Worm (Caenorhabditis elegans): Measurements from ENCODE around the gene C13A2.3.
"Not testable (repeated sequence)": the region's sequence is repeated elsewhere in the genome, so short reads cannot be mapped to it uniquely, and the experiment has no call there.

The C13A2.3 gene

DNA sequence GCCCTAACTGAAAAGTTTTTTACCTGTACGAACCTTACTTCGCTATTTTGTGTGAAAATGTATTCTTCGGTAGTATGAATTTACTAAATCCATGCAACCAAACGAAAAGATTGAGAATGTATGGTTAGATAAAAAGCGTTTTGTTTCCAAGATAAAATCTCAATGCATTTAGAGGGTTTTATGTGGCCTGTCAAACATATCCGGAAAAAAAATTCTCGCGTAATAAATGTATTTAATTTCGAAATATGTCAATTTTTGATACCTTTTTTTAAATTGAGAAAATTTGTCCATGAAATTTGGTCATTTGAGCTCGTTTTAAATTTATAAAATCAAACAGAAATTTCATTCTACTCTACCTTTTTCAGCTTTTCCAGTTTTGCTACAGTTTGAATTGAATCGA is 13.1 kb downstream of the C13A2.3 start, which contains the start of gene F07G11.4:
F07G11.4 (minus strand) TSS at position 101 of the 400 bp plus-strand sequence.
- TF ChIP-seq unc-62 (GFP tag; optimal IDR thresholded peaks at IDR 0.05), result no peak

ce11 chrV:7297263-7297662 is 15.1 kb downstream of the C13A2.3 start, which contains the start of gene srj-32:
Gene srj-32, minus strand, starts transcription at chrV:7297363.
- no peak for TF ChIP-seq unc-62 (GFP tag; optimal IDR thresholded peaks at IDR 0.05)

DNA sequence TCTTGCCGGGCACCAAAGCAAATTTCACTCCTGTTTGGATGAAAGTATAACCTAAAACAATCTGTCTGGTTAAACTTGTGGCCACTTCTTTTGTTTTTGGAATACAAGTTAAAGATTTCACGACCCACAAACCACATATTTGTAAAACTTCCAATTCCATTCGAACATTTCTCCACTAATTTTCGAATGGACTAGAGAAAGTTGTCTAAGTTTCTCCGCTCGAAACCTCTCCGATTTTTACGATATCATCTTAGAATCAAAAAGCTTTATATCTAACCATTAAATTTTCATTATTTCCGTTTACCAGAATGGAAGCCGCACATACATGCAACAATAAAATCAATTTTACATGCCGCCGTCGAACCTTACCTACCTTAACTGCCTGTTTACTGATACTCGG is 16.3 kb downstream of the C13A2.3 start, which contains the start of gene F07G11.3:
F07G11.3 (plus strand) TSS at position 301 of the 400 bp plus-strand sequence.
- no peak for TF ChIP-seq unc-62 (GFP tag; optimal IDR thresholded peaks at IDR 0.05)

DNA sequence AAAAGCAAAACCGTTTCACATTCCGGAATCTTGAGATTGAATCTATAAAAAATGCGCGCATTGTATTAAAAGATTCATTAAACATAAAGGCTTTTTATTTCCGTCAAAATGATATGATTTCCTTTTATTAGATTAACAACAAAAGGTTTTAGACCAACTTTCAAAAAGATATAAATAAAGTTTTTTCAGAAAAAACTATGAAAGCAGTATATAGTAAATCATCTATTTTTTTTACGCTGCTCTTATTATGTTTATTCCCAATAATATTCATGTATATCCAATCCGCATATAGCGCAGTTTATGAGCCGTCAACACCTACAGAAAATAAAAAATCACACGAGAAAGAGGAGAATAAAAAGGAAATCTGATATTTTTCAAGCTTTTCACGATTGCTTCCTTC is 22.4 kb downstream of the C13A2.3 start, which contains the start of gene F07G11.2:
F07G11.2 (plus strand) TSS at position 301 of the 400 bp plus-strand sequence.
- TF ChIP-seq unc-62 (GFP tag; optimal IDR thresholded peaks at IDR 0.05), result not testable (repeated sequence)

- TF ChIP-seq unc-62 (GFP tag; optimal IDR thresholded peaks at IDR 0.05), result no peak
These were observed 25.0 kb downstream of the C13A2.3 start, which contains the start of gene F07G11.1 for ce11 chrV:7307089-7307488. Gene F07G11.1, plus strand, starts transcription at chrV:7307389.

ce11 chrV:7313233-7313632 is 31.1 kb downstream of the C13A2.3 start, which contains the start of gene srx-6:
Gene srx-6, minus strand, starts transcription at chrV:7313333.
- no peak for TF ChIP-seq unc-62 (GFP tag; optimal IDR thresholded peaks at IDR 0.05)

DNA sequence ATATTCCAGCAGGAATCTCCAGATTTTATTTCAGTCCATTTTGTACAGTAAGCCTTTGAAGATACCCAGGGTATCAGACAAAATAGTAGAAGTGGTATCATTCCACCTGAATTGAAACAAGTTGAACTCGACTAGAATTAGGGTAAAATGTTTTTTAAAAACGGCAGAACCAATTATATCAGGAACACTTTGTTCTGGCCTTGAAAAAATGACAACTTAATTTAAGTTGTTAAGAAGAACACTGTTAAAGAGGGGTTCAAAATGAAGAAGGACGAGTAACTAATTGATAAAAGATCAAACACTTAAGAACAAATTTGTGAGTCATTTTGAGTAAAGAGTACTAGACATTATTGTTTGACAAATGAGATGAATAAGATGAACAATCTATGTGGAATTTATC is 38.8 kb downstream of the C13A2.3 start, which contains the start of gene lmd-4:
lmd-4 (minus strand) TSS at position 101 of the 400 bp plus-strand sequence.
- no peak for TF ChIP-seq unc-62 (GFP tag; optimal IDR thresholded peaks at IDR 0.05)

ce11 chrV:7321915-7322314 is 39.8 kb downstream of the C13A2.3 start, which contains the start of gene F10G2.10:
Gene F10G2.10, plus strand, starts transcription at chrV:7322215.
- TF ChIP-seq unc-62 (GFP tag; optimal IDR thresholded peaks at IDR 0.05), result no peak

ce11 chrV:7325285-7325684 is 43.1 kb downstream of the C13A2.3 start, which contains the start of gene srx-92:
Gene srx-92, minus strand, starts transcription at chrV:7325385.
- TF ChIP-seq unc-62 (GFP tag; optimal IDR thresholded peaks at IDR 0.05), result no peak

ce11 chrV:7326928-7327327 is 44.8 kb downstream of the C13A2.3 start, which contains the start of gene F10G2.4:
Gene F10G2.4, plus strand, starts transcription at chrV:7327228.
- no peak for TF ChIP-seq unc-62 (GFP tag; optimal IDR thresholded peaks at IDR 0.05)

DNA sequence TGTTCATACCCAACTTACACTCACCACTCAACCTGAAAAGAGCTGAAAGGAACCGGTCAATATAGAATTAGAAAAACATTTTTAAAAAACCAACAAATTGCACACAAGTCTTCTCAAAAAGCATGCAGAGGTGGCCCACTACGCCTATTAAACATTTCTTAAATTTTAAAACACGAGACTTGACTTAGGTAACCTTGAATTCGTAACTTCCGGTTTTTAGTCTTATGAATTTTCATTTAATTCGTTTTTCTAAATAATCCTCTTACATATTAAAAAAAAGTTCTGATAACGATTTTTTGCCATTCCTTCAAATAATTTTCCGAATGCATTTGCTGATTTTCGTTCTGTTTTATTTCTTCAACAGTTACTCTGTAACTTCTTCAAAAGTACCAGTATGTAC is 46.0 kb downstream of the C13A2.3 start, which contains the start of gene clec-7:
clec-7 (plus strand) TSS at position 301 of the 400 bp plus-strand sequence.
- no peak for TF ChIP-seq unc-62 (GFP tag; optimal IDR thresholded peaks at IDR 0.05)

DNA sequence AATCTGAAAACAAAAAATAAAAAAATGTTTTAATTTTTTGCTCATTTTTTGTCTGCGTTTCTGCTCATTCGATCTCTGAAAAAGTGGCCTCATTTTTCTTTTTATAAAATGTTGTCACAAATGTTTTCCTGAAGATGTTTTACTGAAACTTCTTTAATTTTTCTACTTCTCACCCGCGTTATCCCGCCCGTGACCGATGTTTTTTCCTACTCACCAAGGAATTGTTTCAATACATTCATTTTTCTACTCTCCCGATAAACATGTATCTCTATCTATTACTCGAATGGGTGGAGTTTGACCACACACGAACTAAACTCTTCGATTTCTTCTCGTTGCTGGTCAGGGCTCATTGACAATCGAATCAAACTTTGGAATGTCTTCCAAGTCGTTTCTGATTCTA is 48.7 kb downstream of the C13A2.3 start, which contains the start of gene F10G2.2:
F10G2.2 (plus strand) TSS at position 301 of the 400 bp plus-strand sequence.
- TF ChIP-seq unc-62 (GFP tag; optimal IDR thresholded peaks at IDR 0.05), result no peak

DNA sequence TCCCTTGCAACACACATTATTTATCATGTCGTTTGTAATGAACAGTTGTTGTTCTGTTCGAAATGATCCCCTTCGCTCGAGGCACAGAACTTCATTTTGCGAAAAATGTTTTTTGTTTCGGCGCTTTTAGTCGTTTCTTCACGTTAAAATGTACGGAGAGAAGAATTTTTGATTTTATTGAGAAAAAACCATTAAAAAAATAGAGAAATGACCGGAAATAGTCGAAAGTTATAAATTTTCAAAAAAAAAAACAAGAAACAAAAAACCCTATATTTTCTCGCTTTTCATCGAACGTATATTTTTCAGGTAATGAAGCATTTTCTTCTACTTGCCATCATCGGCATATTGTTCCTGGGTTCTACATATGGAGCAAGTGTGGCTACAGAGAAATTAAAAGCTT is 50.1 kb downstream of the C13A2.3 start, which contains the start of gene F10G2.1:
F10G2.1 (plus strand) TSS at position 301 of the 400 bp plus-strand sequence.
- TF ChIP-seq unc-62 (GFP tag; optimal IDR thresholded peaks at IDR 0.05), result no peak
